Worm (Caenorhabditis elegans): ENCODE results near the gene Y37D8A.3.

The Y37D8A.3 gene

ce11 chrIII:12829068-12829467 lies at the start of gene Y37D8A.3:
Gene Y37D8A.3 (plus strand): TSS chrIII:12829368.
- TF ChIP-seq nfyb-1 (GFP tag; IDR thresholded peaks at IDR 0.05) (no peak), fkh-3 (tag; optimal IDR thresholded peaks at IDR 0.05) (no peak), B0336.3 (GFP tag; IDR thresholded peaks at IDR 0.05) (no peak), F23B12.7 (tag; optimal IDR thresholded peaks at IDR 0.05; ENCODE audit: insufficient read depth) (no peak), zim-3 (tag; optimal IDR thresholded peaks at IDR 0.05) (no peak), F39B2.1 (GFP tag; IDR thresholded peaks at IDR 0.05) (no peak), C17E4.6 (GFP tag; IDR thresholded peaks at IDR 0.05) (no peak), lsl-1 (GFP tag; optimal IDR thresholded peaks at IDR 0.05) (no peak), madf-3 (GFP tag; IDR thresholded peaks at IDR 0.05) (no peak), lag-1 (GFP tag; IDR thresholded peaks at IDR 0.05) (no peak), Y53G8AR.9 (GFP tag; conservative IDR thresholded peaks at IDR 0.05) (no peak), egrh-3 (GFP tag; IDR thresholded peaks at IDR 0.05) (no peak), egl-44 (GFP tag; IDR thresholded peaks at IDR 0.05) (no peak), ztf-3 (GFP tag; optimal IDR thresholded peaks at IDR 0.05) (no peak), rpc-1 (optimal IDR thresholded peaks at IDR 0.05) (no peak), rpc-1 (tag; optimal IDR thresholded peaks at IDR 0.05) (no peak), Y53F4B.3 (GFP tag; IDR thresholded peaks at IDR 0.05) (no peak)

- no peak for TF ChIP-seq atf-7 (tag; optimal IDR thresholded peaks at IDR 0.05)
- peak; percentile 41; the same call in 1 of the 2 replicates for TF ChIP-seq egrh-3 (GFP tag; IDR thresholded peaks at IDR 0.05)
- TF ChIP-seq nfyb-1 (GFP tag; IDR thresholded peaks at IDR 0.05) = no peak
- peak; percentile 79 for TF ChIP-seq zfh-2 (GFP tag; conservative IDR thresholded peaks at IDR 0.05)
- no peak for TF ChIP-seq ceh-100 (GFP tag; IDR thresholded peaks at IDR 0.05)
- TF ChIP-seq pha-4 (tag; optimal IDR thresholded peaks at IDR 0.05) = no peak
- 0 out of 2 replicates have a peak, but pooled peaks have one; percentile 25 for TF ChIP-seq lin-26 (GFP tag; IDR thresholded peaks at IDR 0.05)
- no peak for TF ChIP-seq dpff-1 (tag; optimal IDR thresholded peaks at IDR 0.05)
These were observed 49.4 kb upstream of the Y37D8A.3 start, which contains the start of gene gab-1 for ce11 chrIII:12779676-12780337. Gene gab-1 (minus strand): TSS chrIII:12779726.

ce11 chrIII:12783878-12784277 lies 45.3 kb upstream of the Y37D8A.3 start:
- TF ChIP-seq him-1 (tag; optimal IDR thresholded peaks at IDR 0.05) = no peak
- TF ChIP-seq madf-10 (tag; optimal IDR thresholded peaks at IDR 0.05) = no peak
- no peak for TF ChIP-seq attf-5 (GFP tag; optimal IDR thresholded peaks at IDR 0.05)
- no peak for TF ChIP-seq rpc-1 (optimal IDR thresholded peaks at IDR 0.05)
- TF ChIP-seq rpc-1 (tag; optimal IDR thresholded peaks at IDR 0.05) = no peak

- TF ChIP-seq ceh-79 (tag; optimal IDR thresholded peaks at IDR 0.05) = no peak
These were observed 44.3 kb upstream of the Y37D8A.3 start, which contains the start of gene lgc-37 for ce11 chrIII:12784854-12785253. Gene lgc-37 (plus strand): TSS chrIII:12785154.

- no peak for TF ChIP-seq mel-28 (tag; optimal IDR thresholded peaks at IDR 0.05; ENCODE audit: borderline replicate concordance)
These were observed 43.7 kb upstream of the Y37D8A.3 start for ce11 chrIII:12785427-12785826.

- TF ChIP-seq dpl-1 (GFP tag; optimal IDR thresholded peaks at IDR 0.05) (no peak), pbrm-1 (GFP tag; IDR thresholded peaks at IDR 0.05) (no peak), F37B4.10 (GFP tag; IDR thresholded peaks at IDR 0.05) (0 out of 2 replicates have a peak, but pooled peaks have one; percentile 8)
These were observed 40.9 kb upstream of the Y37D8A.3 start for ce11 chrIII:12788239-12788638.

Measured in whole organism, young adult.